Fruit fly (Drosophila melanogaster) whole organism, embryonic: ENCODE measurements around the gene Pxd.
A peak's percentile ranks its signal among the peaks of the same experiment; 100 is the strongest.

Experiments
- Ada2b ChIP-seq: fragments of 200-800 bp; sonication (Bioruptor generic); IDR thresholded peaks from 2 replicates; pipeline ENCODE4 v1.3.6; 2022; ENCODE audit warnings: missing biosample characterization, missing genetic modification characterization
- Aef1 ChIP-seq: fragments of 200-800 bp; sonication (Bioruptor generic); IDR thresholded peaks from 3 replicates; pipeline ENCODE4 v1.3.6; 2022; ENCODE audit warnings: missing biosample characterization, missing genetic modification characterization
- Bdp1 ChIP-seq: fragments of 200-800 bp; sonication (Bioruptor generic); optimal IDR thresholded peaks from 3 replicates; lab custom pipeline; 2016; ENCODE audit warnings: missing biosample characterization, missing genetic modification characterization
- Bgb ChIP-seq: fragments of 200-800 bp; sonication (Bioruptor generic); IDR thresholded peaks from 2 replicates; pipeline ENCODE4 v1.3.6; 2022; ENCODE audit warnings: missing biosample characterization, missing genetic modification characterization; ENCODE audit not compliant: partially characterized antibody
- Bteb2 ChIP-seq: fragments of 200-800 bp; sonication (Bioruptor generic); optimal IDR thresholded peaks from 2 replicates; lab custom pipeline; 2016; ENCODE audit warnings: missing biosample characterization, missing genetic modification characterization
- CG10462 ChIP-seq: fragments of 200-800 bp; sonication (Bioruptor generic); optimal IDR thresholded peaks from 2 replicates; lab custom pipeline; 2016; ENCODE audit warnings: missing biosample characterization, missing genetic modification characterization
- CG12236 ChIP-seq: fragments of 200-800 bp; sonication (Bioruptor generic); optimal IDR thresholded peaks from 2 replicates; lab custom pipeline; 2016; ENCODE audit warnings: missing biosample characterization, missing genetic modification characterization
- CG14860 ChIP-seq: fragments of 200-800 bp; sonication (Bioruptor generic); IDR thresholded peaks from 3 replicates; pipeline ENCODE4 v1.3.6; 2022; ENCODE audit warnings: missing biosample characterization, missing genetic modification characterization; ENCODE audit not compliant: partially characterized antibody
- CG14965 ChIP-seq: fragments of 200-800 bp; sonication (Bioruptor generic); optimal IDR thresholded peaks from 2 replicates; lab custom pipeline; 2016; ENCODE audit warnings: missing biosample characterization, missing genetic modification characterization, borderline replicate concordance
- CG2202 ChIP-seq: fragments of 200-800 bp; sonication (Bioruptor generic); optimal IDR thresholded peaks from 2 replicates; lab custom pipeline; 2018; ENCODE audit warnings: missing biosample characterization, mild to moderate bottlenecking, missing genetic modification characterization
- CG31441 ChIP-seq: fragments of 200-800 bp; sonication (Bioruptor generic); IDR thresholded peaks from 2 replicates; pipeline ENCODE4 v1.3.6; 2022; ENCODE audit warnings: missing biosample characterization, missing genetic modification characterization
- CG34224 ChIP-seq: fragments of 200-800 bp; sonication (Bioruptor generic); IDR thresholded peaks from 3 replicates; pipeline ENCODE4 v1.3.6; 2022; ENCODE audit warnings: missing biosample characterization, missing genetic modification characterization; ENCODE audit not compliant: partially characterized antibody
- CG4360 ChIP-seq: fragments of 200-800 bp; sonication (Bioruptor generic); IDR thresholded peaks from 2 replicates; pipeline ENCODE4 v1.3.6; 2022; ENCODE audit warnings: missing biosample characterization, missing genetic modification characterization
- CG4854 ChIP-seq: fragments of 200-800 bp; sonication (Bioruptor generic); optimal IDR thresholded peaks from 2 replicates; lab custom pipeline; 2016; ENCODE audit warnings: missing biosample characterization, missing genetic modification characterization, inconsistent platforms
- CG7271 ChIP-seq: fragments of 200-800 bp; sonication (Bioruptor generic); optimal IDR thresholded peaks from 2 replicates; lab custom pipeline; 2018; ENCODE audit warnings: missing biosample characterization, mild to moderate bottlenecking, missing genetic modification characterization, moderate library complexity
- CG7372 ChIP-seq: fragments of 200-800 bp; sonication (Bioruptor generic); IDR thresholded peaks from 2 replicates; pipeline ENCODE4 v1.3.6; 2022; ENCODE audit warnings: missing biosample characterization, missing genetic modification characterization
- CTCF ChIP-seq: fragments of 200-800 bp; sonication (Bioruptor generic); optimal IDR thresholded peaks from 2 replicates; lab custom pipeline; 2017; ENCODE audit warnings: missing biosample characterization, mild to moderate bottlenecking, missing genetic modification characterization, moderate library complexity
- H2.0 ChIP-seq: fragments of 200-800 bp; sonication (Bioruptor generic); IDR thresholded peaks from 2 replicates; pipeline ENCODE4 v1.3.6; 2022; ENCODE audit warnings: missing biosample characterization, missing genetic modification characterization
- Hr51 ChIP-seq, 2 experiments: fragments of 200-800 bp; sonication (Bioruptor generic); optimal IDR thresholded peaks; 2 replicates in 1 of 2; 3 replicates in 1 of 2; lab custom pipeline; 2016 to 2018; ENCODE audit warnings: missing biosample characterization in 2 of 2, missing genetic modification characterization in 2 of 2, mild to moderate bottlenecking in 1 of 2, moderate library complexity in 1 of 2
- Mad ChIP-seq: fragments of 200-800 bp; sonication (Bioruptor generic); optimal IDR thresholded peaks from 2 replicates; lab custom pipeline; 2016; ENCODE audit warnings: missing biosample characterization, missing genetic modification characterization
- Myb ChIP-seq: fragments of 200-800 bp; sonication (Bioruptor generic); optimal IDR thresholded peaks from 2 replicates; lab custom pipeline; 2016; ENCODE audit warnings: missing biosample characterization, missing genetic modification characterization
- NfI ChIP-seq: fragments of 200-800 bp; sonication (Bioruptor generic); optimal IDR thresholded peaks from 3 replicates; lab custom pipeline; 2018; ENCODE audit warnings: missing biosample characterization, mild to moderate bottlenecking, missing genetic modification characterization, moderate library complexity
- Oli ChIP-seq: fragments of 200-800 bp; sonication (Bioruptor generic); optimal IDR thresholded peaks from 2 replicates; lab custom pipeline; 2018; ENCODE audit warnings: missing biosample characterization, mild to moderate bottlenecking, missing genetic modification characterization, moderate library complexity
- Side ChIP-seq: fragments of 200-800 bp; sonication (Bioruptor generic); optimal IDR thresholded peaks from 2 replicates; lab custom pipeline; 2016; ENCODE audit warnings: missing biosample characterization, missing genetic modification characterization
- ase ChIP-seq: fragments of 200-800 bp; sonication (Bioruptor generic); IDR thresholded peaks from 3 replicates; pipeline ENCODE4 v1.3.6; 2022; ENCODE audit warnings: missing biosample characterization, missing genetic modification characterization
- ci ChIP-seq: fragments of 200-800 bp; sonication (Bioruptor generic); IDR thresholded peaks from 3 replicates; pipeline ENCODE4 v1.3.6; 2022; ENCODE audit warnings: missing biosample characterization, missing genetic modification characterization
- cwo ChIP-seq: fragments of 200-800 bp; sonication (Bioruptor generic); optimal IDR thresholded peaks from 3 replicates; lab custom pipeline; 2017; ENCODE audit warnings: missing biosample characterization, missing genetic modification characterization, mild to moderate bottlenecking, moderate library complexity, missing genetic modification reagents
- dati ChIP-seq: fragments of 200-800 bp; sonication (Bioruptor generic); IDR thresholded peaks from 2 replicates; pipeline ENCODE4 v1.3.6; 2022; ENCODE audit warnings: missing biosample characterization, missing genetic modification characterization
- dysf ChIP-seq: fragments of 200-800 bp; sonication (Bioruptor generic); IDR thresholded peaks from 3 replicates; pipeline ENCODE4 v1.3.6; 2022; ENCODE audit warnings: missing biosample characterization, missing genetic modification characterization
- emc ChIP-seq: fragments of 200-800 bp; sonication (Bioruptor generic); optimal IDR thresholded peaks from 2 replicates; lab custom pipeline; 2016; ENCODE audit warnings: missing biosample characterization, missing genetic modification characterization
- en ChIP-seq: fragments of 200-800 bp; sonication (Bioruptor generic); optimal IDR thresholded peaks from 2 replicates; lab custom pipeline; 2016; ENCODE audit warnings: missing biosample characterization, missing genetic modification characterization
- fd96Cb ChIP-seq: fragments of 200-800 bp; sonication (Bioruptor generic); optimal IDR thresholded peaks from 2 replicates; lab custom pipeline; 2018; ENCODE audit warnings: missing biosample characterization, mild to moderate bottlenecking, missing genetic modification characterization, moderate library complexity
- fru ChIP-seq: fragments of >200 bp; optimal IDR thresholded peaks from 2 replicates; lab custom pipeline; 2017
- gcm ChIP-seq: fragments of 200-800 bp; sonication (Bioruptor generic); optimal IDR thresholded peaks from 2 replicates; lab custom pipeline; 2019; ENCODE audit warnings: missing biosample characterization, mild to moderate bottlenecking, missing genetic modification characterization, moderate library complexity
- gt ChIP-seq: fragments of 200-800 bp; sonication (Bioruptor generic); IDR thresholded peaks from 2 replicates; pipeline ENCODE4 v1.3.6; 2022; ENCODE audit warnings: missing biosample characterization, missing genetic modification characterization
- h ChIP-seq: fragments of >200 bp; optimal IDR thresholded peaks from 2 replicates; lab custom pipeline; 2017
- ham ChIP-seq: fragments of 200-800 bp; sonication (Bioruptor generic); IDR thresholded peaks from 2 replicates; pipeline ENCODE4 v1.3.6; 2022; ENCODE audit warnings: missing biosample characterization, missing genetic modification characterization
- jumu ChIP-seq: fragments of 200-800 bp; sonication (Bioruptor generic); optimal IDR thresholded peaks from 3 replicates; lab custom pipeline; 2016; ENCODE audit warnings: missing biosample characterization, missing genetic modification characterization
- kah ChIP-seq: fragments of 200-800 bp; sonication (Bioruptor generic); optimal IDR thresholded peaks from 2 replicates; lab custom pipeline; 2018; ENCODE audit warnings: missing biosample characterization, mild to moderate bottlenecking, missing genetic modification characterization
- klu ChIP-seq: fragments of 200-800 bp; sonication (Bioruptor generic); IDR thresholded peaks from 2 replicates; pipeline ENCODE4 v1.3.6; 2022; ENCODE audit warnings: missing biosample characterization, missing genetic modification characterization
- mam ChIP-seq: fragments of 200-800 bp; sonication (Bioruptor generic); optimal IDR thresholded peaks from 3 replicates; lab custom pipeline; 2016; ENCODE audit warnings: missing biosample characterization, missing genetic modification characterization
- ro ChIP-seq: fragments of 200-800 bp; sonication (Bioruptor generic); IDR thresholded peaks from 2 replicates; pipeline ENCODE4 v1.3.6; 2022; ENCODE audit warnings: missing biosample characterization, missing genetic modification characterization
- sim ChIP-seq: fragments of 200-800 bp; sonication (Bioruptor generic); IDR thresholded peaks from 2 replicates; pipeline ENCODE4 v1.3.6; 2022; ENCODE audit warnings: missing biosample characterization, missing genetic modification characterization
- sqz ChIP-seq: fragments of 200-800 bp; sonication (Bioruptor generic); optimal IDR thresholded peaks from 3 replicates; lab custom pipeline; 2018; ENCODE audit warnings: missing biosample characterization, mild to moderate bottlenecking, missing genetic modification characterization
- stwl ChIP-seq: fragments of 200-800 bp; sonication (Bioruptor generic); optimal IDR thresholded peaks from 3 replicates; lab custom pipeline; 2018; ENCODE audit warnings: missing biosample characterization, mild to moderate bottlenecking, missing genetic modification characterization, moderate library complexity
- tin ChIP-seq: fragments of 200-800 bp; sonication (Bioruptor generic); optimal IDR thresholded peaks from 3 replicates; lab custom pipeline; 2016; ENCODE audit warnings: missing biosample characterization, missing genetic modification characterization
- trem ChIP-seq: fragments of 200-800 bp; optimal IDR thresholded peaks from 3 replicates; lab custom pipeline; 2019; ENCODE audit warnings: missing biosample characterization, mild to moderate bottlenecking, missing genetic modification characterization, moderate library complexity
- twi ChIP-seq: fragments of 200-800 bp; optimal IDR thresholded peaks from 2 replicates; lab custom pipeline; 2019; ENCODE audit warnings: missing biosample characterization, mild to moderate bottlenecking, missing genetic modification characterization, moderate library complexity
- unc-4 ChIP-seq: fragments of 200-800 bp; sonication (Bioruptor generic); IDR thresholded peaks from 2 replicates; pipeline ENCODE4 v1.3.6; 2022; ENCODE audit warnings: missing biosample characterization, missing genetic modification characterization; ENCODE audit not compliant: partially characterized antibody
- usp ChIP-seq: fragments of >200 bp; optimal IDR thresholded peaks from 2 replicates; lab custom pipeline; 2017; ENCODE audit warnings: missing biosample characterization, missing genetic modification characterization
- zen2 ChIP-seq: fragments of 200-800 bp; sonication (Bioruptor generic); IDR thresholded peaks from 3 replicates; pipeline ENCODE4 v1.3.6; 2022; ENCODE audit warnings: missing biosample characterization, missing genetic modification characterization; ENCODE audit not compliant: partially characterized antibody
- zfh2 ChIP-seq: fragments of 200-800 bp; sonication (Bioruptor generic); optimal IDR thresholded peaks from 2 replicates; lab custom pipeline; 2016; ENCODE audit warnings: missing biosample characterization, missing genetic modification characterization

The Pxd gene

DNA sequence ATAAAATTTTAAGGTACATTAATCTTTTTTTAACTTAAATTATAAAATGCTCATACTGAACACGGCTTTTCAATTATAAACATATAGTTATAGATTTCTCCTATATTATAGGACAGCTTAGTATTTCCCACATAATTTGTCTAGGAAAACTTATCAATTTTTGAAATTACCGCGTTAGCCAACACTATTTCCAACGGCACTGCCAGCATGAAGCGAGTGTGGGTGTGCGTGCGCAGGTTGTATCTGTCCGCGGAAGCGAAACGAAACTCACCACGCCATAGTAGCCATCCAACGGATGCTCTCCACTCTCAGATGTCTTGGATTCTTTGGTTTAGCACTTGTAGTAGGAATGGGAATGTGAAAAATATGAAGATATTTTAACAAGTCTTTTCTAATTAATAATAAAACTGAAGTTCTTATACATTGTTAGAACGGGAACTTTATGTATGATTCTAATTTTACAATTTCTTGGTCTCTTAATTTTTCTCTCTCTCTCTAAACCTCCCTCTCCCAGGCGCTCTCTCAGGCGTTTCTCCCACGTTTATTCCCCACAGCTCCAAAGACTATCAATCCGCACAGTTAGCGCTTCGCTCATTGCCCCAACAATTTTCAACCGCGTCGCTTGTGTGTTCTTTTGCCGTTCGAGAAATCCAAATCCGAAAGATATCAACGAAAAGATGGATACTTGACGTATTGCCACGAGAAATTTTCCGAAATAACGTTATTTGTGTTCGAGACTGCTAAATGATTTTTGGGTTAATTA, 39.2 kb downstream of the Pxd start, which contains the start of gene Dad (continued):
- TF ChIP-seq gt (GFP tag; lab: Robert Waterston, UW) (no peak), CG2202 (tag; lab: Kevin White, UChicago) (peak; percentile 10), tin (GFP tag; lab: Kevin White, UChicago) (no peak), CG4854 (GFP tag; lab: Kevin White, UChicago) (peak; percentile 12), Bdp1 (GFP tag; lab: Kevin White, UChicago) (no peak), Aef1 (GFP tag; lab: Robert Waterston, UW) (no peak), NfI (GFP tag; lab: Kevin White, UChicago) (no peak), Oli (tag; lab: Kevin White, UChicago) (no peak), jumu (GFP tag; lab: Kevin White, UChicago) (no peak), Hr51 (GFP tag; optimal IDR thresholded peaks at IDR 0.05; lab: Kevin White, UChicago) (no peak), stwl (tag; lab: Kevin White, UChicago) (peak; percentile 92), H2.0 (GFP tag; lab: Robert Waterston, UW) (no peak), klu (no peak; the same call in 1 of the 2 replicates), Bgb (peak; percentile 43), zfh2 (GFP tag; lab: Kevin White, UChicago) (no peak), ase (GFP tag; lab: Robert Waterston, UW) (no peak), CG10462 (GFP tag; lab: Kevin White, UChicago) (no peak), CG4360 (GFP tag; lab: Robert Waterston, UW) (no peak; the same call in 1 of the 2 replicates), sim (GFP tag; lab: Robert Waterston, UW) (no peak), trem (tag; lab: Kevin White, UChicago) (no peak), usp (GFP tag; lab: Kevin White, UChicago) (no peak), CG14860 (GFP tag; lab: Robert Waterston, UW) (no peak), CG7271 (tag; lab: Kevin White, UChicago) (no peak), CG7372 (GFP tag; lab: Robert Waterston, UW) (no peak), emc (GFP tag; lab: Kevin White, UChicago) (no peak), ham (GFP tag; lab: Robert Waterston, UW) (no peak), Myb (GFP tag; lab: Kevin White, UChicago) (peak; percentile 30), en (GFP tag; lab: Kevin White, UChicago) (no peak), fd96Cb (tag; lab: Kevin White, UChicago) (no peak), cwo (no peak), dysf (no peak), Side (peak; percentile 11), CG31441 (no peak), ci (peak; percentile 46; the same call in 1 of the 3 replicates), twi (tag; lab: Kevin White, UChicago) (no peak), CG34224 (GFP tag; lab: Robert Waterston, UW) (peak; percentile 49; the same call in 2 of the 3 replicates), fru (no peak), CTCF (GFP tag; lab: Kevin White, UChicago) (no peak), kah (peak; percentile 12), Mad (GFP tag; lab: Kevin White, UChicago) (peak; percentile 3), zen2 (GFP tag; lab: Robert Waterston, UW) (peak; percentile 42; the same call in 1 of the 3 replicates), Bteb2 (GFP tag; lab: Kevin White, UChicago) (no peak), ro (GFP tag; lab: Robert Waterston, UW) (no peak), gcm (no peak), unc-4 (GFP tag; lab: Robert Waterston, UW) (no peak; the same call in 1 of the 2 replicates), h (no peak), sqz (GFP tag; lab: Kevin White, UChicago) (peak; percentile 34), Ada2b (GFP tag; lab: Robert Waterston, UW) (no peak), dati (GFP tag; lab: Robert Waterston, UW) (no peak), mam (no peak), CG14965 (GFP tag; lab: Kevin White, UChicago) (no peak), CG12236 (GFP tag; lab: Kevin White, UChicago) (no peak)
